Worm (Caenorhabditis elegans) whole organism, L4 larva: ENCODE results near the gene K09E2.3.
A peak's percentile ranks its signal among the peaks of the same experiment; 100 is the strongest.

Experiments used
- D1046.2 ChIP-seq: fragments of 200-800 bp; sonication (Bioruptor generic); IDR thresholded peaks from 2 replicates; pipeline ENCODE4 v1.3.6; 2022; ENCODE audit warnings: missing genetic modification characterization, missing compliant biosample characterization
- R02D3.7 ChIP-seq: fragments of 150-350 bp; sonication (generic microtip); optimal IDR thresholded peaks from 3 replicates; lab custom pipeline; 2014; ENCODE audit warnings: missing biosample characterization, missing genetic modification characterization
- Y105C5A.15 ChIP-seq: fragments of 200-800 bp; sonication (Bioruptor generic); IDR thresholded peaks from 2 replicates; pipeline ENCODE4 v1.3.6; 2022; ENCODE audit warnings: missing genetic modification characterization, missing compliant biosample characterization
- Y5F2A.4 ChIP-seq: fragments of 200-800 bp; sonication (Bioruptor generic); optimal IDR thresholded peaks from 2 replicates; lab custom pipeline; 2018; ENCODE audit warnings: mild to moderate bottlenecking, missing genetic modification characterization, missing compliant biosample characterization
- attf-4 ChIP-seq: sonication (generic microtip); optimal IDR thresholded peaks from 3 replicates; lab custom pipeline; 2017; ENCODE audit warnings: missing biosample characterization, missing genetic modification characterization
- ceh-32 ChIP-seq: sonication (generic microtip); optimal IDR thresholded peaks from 2 replicates; lab custom pipeline; 2016; ENCODE audit warnings: mild to moderate bottlenecking, missing genetic modification characterization, missing compliant biosample characterization; ENCODE audit not compliant: poor library complexity
- daf-16 ChIP-seq, 3 experiments: sonication (generic microtip); optimal IDR thresholded peaks; 2 replicates each; lab custom pipeline; 2016 to 2017; ENCODE audit warnings: missing genetic modification characterization in 3 of 3, missing genetic modification reagents in 3 of 3, mild to moderate bottlenecking in 2 of 3, missing compliant biosample characterization in 2 of 3, missing biosample characterization in 1 of 3, moderate library complexity in 1 of 3
- dmd-6 ChIP-seq: fragments of 200-800 bp; sonication (Bioruptor generic); IDR thresholded peaks from 2 replicates; pipeline ENCODE4 v1.3.6; 2022; ENCODE audit warnings: missing genetic modification reagents, missing genetic modification characterization, missing compliant biosample characterization
- dve-1 ChIP-seq: sonication (generic microtip); optimal IDR thresholded peaks from 2 replicates; lab custom pipeline; 2017; ENCODE audit warnings: antibody characterized with exemption, mild to moderate bottlenecking, missing genetic modification characterization, missing compliant biosample characterization; ENCODE audit not compliant: insufficient read depth
- egl-43 ChIP-seq: fragments of 200-800 bp; sonication (Bioruptor generic); IDR thresholded peaks from 2 replicates; pipeline ENCODE4 v1.3.6; 2022; ENCODE audit warnings: missing genetic modification reagents, missing genetic modification characterization, missing compliant biosample characterization
- fkh-10 ChIP-seq: fragments of 150-350 bp; optimal IDR thresholded peaks from 2 replicates; lab custom pipeline; 2014; ENCODE audit warnings: missing biosample characterization, missing genetic modification reagents, missing genetic modification characterization
- hlh-11 ChIP-seq: fragments of 200-800 bp; sonication (Bioruptor generic); optimal IDR thresholded peaks from 2 replicates; lab custom pipeline; 2018; ENCODE audit warnings: mild to moderate bottlenecking, missing genetic modification characterization, missing compliant biosample characterization
- hlh-30 ChIP-seq: sonication (generic microtip); optimal IDR thresholded peaks from 2 replicates; lab custom pipeline; 2017; ENCODE audit warnings: antibody characterized with exemption, mild to moderate bottlenecking, missing genetic modification characterization, missing compliant biosample characterization; ENCODE audit not compliant: insufficient read depth
- lim-7 ChIP-seq: fragments of 200-800 bp; sonication (Bioruptor generic); IDR thresholded peaks from 2 replicates; pipeline ENCODE4 v1.3.6; 2022; ENCODE audit warnings: missing genetic modification characterization, missing compliant biosample characterization
- lin-29 ChIP-seq: fragments of 200-800 bp; sonication (Bioruptor generic); IDR thresholded peaks from 2 replicates; pipeline ENCODE4 v1.3.6; 2022; ENCODE audit warnings: missing genetic modification reagents, missing genetic modification characterization, missing compliant biosample characterization
- lsy-2 ChIP-seq, 2 experiments: fragments of 150-350 bp in 1 of 2; sonication (generic microtip) in 1 of 2; optimal IDR thresholded peaks; 2 replicates each; lab custom pipeline; 2014 to 2017; ENCODE audit warnings: missing biosample characterization in 2 of 2, missing genetic modification characterization in 2 of 2
- madf-5 ChIP-seq, 2 experiments: fragments of 200-800 bp; sonication (Bioruptor generic); IDR thresholded peaks; 2 replicates each; pipeline ENCODE4 v1.3.6; 2022; ENCODE audit warnings: missing compliant biosample characterization in 2 of 2, missing genetic modification characterization in 2 of 2
- mdl-1 ChIP-seq, 2 experiments: fragments of 150-350 bp in 1 of 2; sonication (generic microtip) in 1 of 2; optimal IDR thresholded peaks; 2 replicates each; lab custom pipeline; 2014 to 2017; ENCODE audit warnings: missing biosample characterization in 2 of 2, missing genetic modification characterization in 2 of 2
- mep-1 ChIP-seq: fragments of 150-350 bp; sonication (generic microtip); optimal IDR thresholded peaks from 3 replicates; lab custom pipeline; 2014; ENCODE audit warnings: missing biosample characterization, missing genetic modification characterization
- mes-2 ChIP-seq: sonication (generic microtip); optimal IDR thresholded peaks from 2 replicates; lab custom pipeline; 2016; ENCODE audit warnings: missing genotype, mild to moderate bottlenecking, missing genetic modification characterization, missing compliant biosample characterization; ENCODE audit not compliant: poor library complexity, severe bottlenecking
- mxl-2 ChIP-seq: fragments of 200-800 bp; sonication (Bioruptor generic); conservative IDR thresholded peaks from 2 replicates; pipeline ENCODE4 v1.3.6; 2022; ENCODE audit warnings: missing genetic modification reagents, missing genetic modification characterization, missing compliant biosample characterization
- nhr-10 ChIP-seq: fragments of 150-350 bp; optimal IDR thresholded peaks from 2 replicates; lab custom pipeline; 2014; ENCODE audit warnings: missing biosample characterization, missing genetic modification characterization
- nhr-11 ChIP-seq: fragments of 150-350 bp; optimal IDR thresholded peaks from 2 replicates; lab custom pipeline; 2014; ENCODE audit warnings: missing biosample characterization, missing genetic modification characterization
- nhr-28 ChIP-seq: fragments of 150-350 bp; optimal IDR thresholded peaks from 2 replicates; lab custom pipeline; 2014; ENCODE audit warnings: missing biosample characterization, missing genetic modification characterization
- nhr-41 ChIP-seq: fragments of 200-800 bp; sonication (Bioruptor generic); IDR thresholded peaks from 2 replicates; pipeline ENCODE4 v1.3.6; 2022; ENCODE audit warnings: missing genetic modification reagents, missing genetic modification characterization, missing compliant biosample characterization
- nhr-42 ChIP-seq: fragments of 200-800 bp; sonication (Bioruptor generic); IDR thresholded peaks from 2 replicates; pipeline ENCODE4 v1.3.6; 2022; ENCODE audit warnings: missing genetic modification characterization, missing compliant biosample characterization
- nhr-48 ChIP-seq: sonication (generic microtip); optimal IDR thresholded peaks from 2 replicates; lab custom pipeline; 2016; ENCODE audit warnings: mild to moderate bottlenecking, missing genetic modification characterization, missing compliant biosample characterization
- nhr-6 ChIP-seq: fragments of 150-350 bp; optimal IDR thresholded peaks from 2 replicates; lab custom pipeline; 2014; ENCODE audit warnings: missing biosample characterization, missing genetic modification characterization
- pha-4 ChIP-seq, 2 experiments: fragments of 150-350 bp in 1 of 2; fragments of 200-800 bp in 1 of 2; sonication (Bioruptor generic) in 1 of 2; IDR thresholded peaks in 1 of 2; optimal IDR thresholded peaks in 1 of 2; 2 replicates each; pipeline versions ENCODE4 v1.3.6 to Lab custom; 2014 to 2022; ENCODE audit warnings: missing genetic modification characterization in 2 of 2, missing genetic modification reagents in 2 of 2, missing biosample characterization in 1 of 2, missing compliant biosample characterization in 1 of 2
- php-3 ChIP-seq: fragments of 200-800 bp; sonication (Bioruptor generic); IDR thresholded peaks from 2 replicates; pipeline ENCODE4 v1.3.6; 2022; ENCODE audit warnings: missing genetic modification reagents, missing genetic modification characterization, missing compliant biosample characterization
- pqm-1 ChIP-seq: sonication (generic microtip); optimal IDR thresholded peaks from 2 replicates; lab custom pipeline; 2017; ENCODE audit warnings: missing biosample characterization, missing genetic modification characterization
- sdz-12 ChIP-seq: fragments of 200-800 bp; sonication (Bioruptor generic); optimal IDR thresholded peaks from 2 replicates; lab custom pipeline; 2018; ENCODE audit warnings: mild to moderate bottlenecking, missing genetic modification characterization, missing compliant biosample characterization
- set-16 ChIP-seq: fragments of 200-800 bp; sonication (Bioruptor generic); IDR thresholded peaks from 2 replicates; pipeline ENCODE4 v1.3.6; 2022; ENCODE audit warnings: missing genetic modification reagents, missing genetic modification characterization, missing compliant biosample characterization
- snpc-1.2 ChIP-seq: fragments of 200-800 bp; sonication (Bioruptor generic); IDR thresholded peaks from 2 replicates; pipeline ENCODE4 v1.3.6; 2022; ENCODE audit warnings: missing genetic modification reagents, missing genetic modification characterization, missing compliant biosample characterization
- snpc-4 ChIP-seq: fragments of 150-350 bp; optimal IDR thresholded peaks from 2 replicates; lab custom pipeline; 2014; ENCODE audit warnings: missing biosample characterization, missing genetic modification characterization
- spr-1 ChIP-seq: sonication (generic microtip); optimal IDR thresholded peaks from 2 replicates; lab custom pipeline; 2016; ENCODE audit warnings: mild to moderate bottlenecking, missing genetic modification characterization, missing compliant biosample characterization
- unc-130 ChIP-seq: sonication (generic microtip); optimal IDR thresholded peaks from 2 replicates; lab custom pipeline; 2016; ENCODE audit warnings: missing genetic modification reagents, missing genetic modification characterization, missing compliant biosample characterization
- unc-62 ChIP-seq, 3 experiments: fragments of 150-350 bp in 1 of 3; sonication (generic microtip); optimal IDR thresholded peaks in 2 of 3; peaks in 1 of 3; 1 replicate in 1 of 3; 2 replicates in 2 of 3; lab custom pipeline; 2014 to 2017; ENCODE audit warnings: missing biosample characterization in 3 of 3, missing genetic modification characterization in 3 of 3, missing genetic modification reagents in 3 of 3, missing genotype in 1 of 3
- zfp-2 ChIP-seq: sonication (generic microtip); optimal IDR thresholded peaks from 2 replicates; lab custom pipeline; 2016; ENCODE audit warnings: mild to moderate bottlenecking, missing genetic modification characterization, missing compliant biosample characterization
- zfp-3 ChIP-seq: fragments of 200-800 bp; sonication (Bioruptor generic); conservative IDR thresholded peaks from 2 replicates; pipeline ENCODE4 v1.3.6; 2022; ENCODE audit warnings: missing genetic modification reagents, missing genetic modification characterization, missing compliant biosample characterization
- ztf-11 ChIP-seq: fragments of 150-350 bp; optimal IDR thresholded peaks from 2 replicates; lab custom pipeline; 2014; ENCODE audit warnings: missing biosample characterization, missing genetic modification characterization

Gene K09E2.3

ce11 chrX:8718856-8719255 is 46.0 kb downstream of the K09E2.3 start, which contains the start of gene F53A9.8:
TSS of gene F53A9.8 (minus strand) at chrX:8718904.
- TF ChIP-seq lin-29 (GFP tag; lab: Robert Waterston, UW) (no peak), hlh-11 (tag; lab: Kevin White, UChicago) (peak; percentile 48), dve-1 (tag; lab: Kevin White, UChicago) (peak; percentile 83), snpc-4 (no peak), snpc-1.2 (no peak), nhr-42 (GFP tag; lab: Robert Waterston, UW) (no peak), mxl-2 (no peak), egl-43 (no peak), nhr-6 (tag; lab: Kevin White, UChicago) (no peak), unc-62 (GFP tag; optimal IDR thresholded peaks at IDR 0.05 in 1 of 2; lab: Kevin White, UChicago) (peak; percentile 29 to 31), unc-62 (tag; optimal IDR thresholded peaks at IDR 0.05; lab: Kevin White, UChicago) (no peak), mes-2 (tag; lab: Kevin White, UChicago) (no peak), Y105C5A.15 (GFP tag; lab: Robert Waterston, UW) (0 out of 2 replicates have a peak, but pooled peaks have one; percentile 20), D1046.2 (no peak), lsy-2 (tag; optimal IDR thresholded peaks at IDR 0.05; lab: Kevin White, UChicago) (peak in 1 of 2 experiments; percentile 15), spr-1 (tag; lab: Kevin White, UChicago) (no peak), zfp-2 (no peak), dmd-6 (GFP tag; lab: Robert Waterston, UW) (peak; percentile 50), mdl-1 (tag; optimal IDR thresholded peaks at IDR 0.05; lab: Kevin White, UChicago) (peak in 1 of 2 experiments; percentile 43), nhr-28 (tag; lab: Kevin White, UChicago) (peak; percentile 58), daf-16 (GFP tag; optimal IDR thresholded peaks at IDR 0.05; lab: Kevin White, UChicago) (no peak), daf-16 (tag; optimal IDR thresholded peaks at IDR 0.05; lab: Kevin White, UChicago) (peak; percentile 75), ztf-11 (tag; lab: Kevin White, UChicago) (no peak), php-3 (GFP tag; lab: Robert Waterston, UW) (peak; percentile 88), ceh-32 (tag; lab: Kevin White, UChicago) (no peak), madf-5 (GFP tag; IDR thresholded peaks at IDR 0.05; lab: Robert Waterston, UW) (no peak), Y5F2A.4 (GFP tag; lab: Kevin White, UChicago) (no peak), pqm-1 (peak; percentile 42)

ce11 chrX:8719888-8720287 is 47.0 kb downstream of the K09E2.3 start:
- TF ChIP-seq daf-16 (GFP tag; optimal IDR thresholded peaks at IDR 0.05; lab: Kevin White, UChicago) = no peak
- peak; percentile 88 for TF ChIP-seq daf-16 (tag; optimal IDR thresholded peaks at IDR 0.05; lab: Kevin White, UChicago)
- peak; percentile 9 for TF ChIP-seq pqm-1
- TF ChIP-seq pha-4 (GFP tag; IDR thresholded peaks at IDR 0.05; lab: Robert Waterston, UW) = no peak
- TF ChIP-seq pha-4 (tag; optimal IDR thresholded peaks at IDR 0.05; lab: Kevin White, UChicago) = no peak
- TF ChIP-seq ceh-32 (tag; lab: Kevin White, UChicago) = no peak
- TF ChIP-seq php-3 (GFP tag; lab: Robert Waterston, UW) = peak; percentile 81
- peak; percentile 25 for TF ChIP-seq mep-1 (tag; lab: Kevin White, UChicago)
- peak in 1 of 2 experiments; percentile 35 for TF ChIP-seq unc-62 (GFP tag; optimal IDR thresholded peaks at IDR 0.05 in 1 of 2; lab: Kevin White, UChicago)
- no peak for TF ChIP-seq unc-62 (tag; optimal IDR thresholded peaks at IDR 0.05; lab: Kevin White, UChicago)
- peak; percentile 93 for TF ChIP-seq dve-1 (tag; lab: Kevin White, UChicago)
- TF ChIP-seq dmd-6 (GFP tag; lab: Robert Waterston, UW) = peak; percentile 83
- TF ChIP-seq nhr-28 (tag; lab: Kevin White, UChicago) = peak; percentile 59
- TF ChIP-seq hlh-11 (tag; lab: Kevin White, UChicago) = peak; percentile 50
- peak in 1 of 2 experiments; percentile 9 for TF ChIP-seq mdl-1 (tag; optimal IDR thresholded peaks at IDR 0.05; lab: Kevin White, UChicago)
- no peak for TF ChIP-seq Y105C5A.15 (GFP tag; lab: Robert Waterston, UW)
- peak; percentile 45 for TF ChIP-seq hlh-30 (tag; lab: Kevin White, UChicago)

ce11 chrX:8720658-8721057 is 47.8 kb downstream of the K09E2.3 start, which contains the start of gene F53A9.9:
TSS of gene F53A9.9 (minus strand) at chrX:8720758.
- TF ChIP-seq sdz-12 (GFP tag; lab: Kevin White, UChicago) = no peak
- no peak for TF ChIP-seq attf-4
- no peak for TF ChIP-seq set-16 (GFP tag; lab: Robert Waterston, UW)
- no peak for TF ChIP-seq zfp-3
- TF ChIP-seq nhr-48 (tag; lab: Kevin White, UChicago) = no peak
- no peak for TF ChIP-seq Y105C5A.15 (GFP tag; lab: Robert Waterston, UW)
- TF ChIP-seq dve-1 (tag; lab: Kevin White, UChicago) = no peak
- TF ChIP-seq nhr-41 = no peak
- no peak for TF ChIP-seq nhr-42 (GFP tag; lab: Robert Waterston, UW)
- TF ChIP-seq lin-29 (GFP tag; lab: Robert Waterston, UW) = no peak
- no peak for TF ChIP-seq nhr-11 (tag; lab: Kevin White, UChicago)
- TF ChIP-seq Y5F2A.4 (GFP tag; lab: Kevin White, UChicago) = no peak
- no peak for TF ChIP-seq R02D3.7 (tag; lab: Kevin White, UChicago)
- no peak for TF ChIP-seq unc-130 (GFP tag; lab: Kevin White, UChicago)
- no peak for TF ChIP-seq dmd-6 (GFP tag; lab: Robert Waterston, UW)
- no peak for TF ChIP-seq lim-7 (GFP tag; lab: Robert Waterston, UW)
- no peak for TF ChIP-seq nhr-10 (tag; lab: Kevin White, UChicago)
- no peak for TF ChIP-seq fkh-10 (GFP tag; lab: Kevin White, UChicago)
